Fruit fly (Drosophila melanogaster) whole organism, prepupa: Measurements from ENCODE around the gene CG8765.

Source experiments
- Blimp-1 ChIP-seq: fragments of 200-800 bp; sonication (Bioruptor generic); optimal IDR thresholded peaks from 3 replicates; lab custom pipeline; 2017; ENCODE audit warnings: missing biosample characterization, missing genetic modification characterization, mild to moderate bottlenecking, moderate library complexity, missing genetic modification reagents
- CG10631 ChIP-seq: fragments of 200-800 bp; sonication (Bioruptor generic); optimal IDR thresholded peaks from 2 replicates; lab custom pipeline; 2016; ENCODE audit warnings: missing biosample characterization, missing genetic modification characterization
- CG11294 ChIP-seq: fragments of 200-800 bp; sonication (Bioruptor generic); IDR thresholded peaks from 2 replicates; pipeline ENCODE4 v1.3.6; 2022; ENCODE audit warnings: missing biosample characterization, missing genetic modification characterization
- CG11902 ChIP-seq: fragments of 200-800 bp; sonication (Bioruptor generic); optimal IDR thresholded peaks from 3 replicates; lab custom pipeline; 2016; ENCODE audit warnings: missing biosample characterization, missing genetic modification characterization
- CG15336 ChIP-seq: fragments of 200-800 bp; sonication (Bioruptor generic); IDR thresholded peaks from 2 replicates; pipeline ENCODE4 v1.3.6; 2022; ENCODE audit warnings: missing biosample characterization, missing genetic modification characterization
- CG16779 ChIP-seq: fragments of 200-800 bp; sonication (Bioruptor generic); optimal IDR thresholded peaks from 3 replicates; lab custom pipeline; 2017; ENCODE audit warnings: missing biosample characterization, mild to moderate bottlenecking, missing genetic modification characterization
- CG3032 ChIP-seq: fragments of 200-800 bp; optimal IDR thresholded peaks from 2 replicates; lab custom pipeline; 2019; ENCODE audit warnings: missing biosample characterization, mild to moderate bottlenecking, missing genetic modification characterization, moderate library complexity
- CG32006 ChIP-seq: fragments of 200-800 bp; sonication (Bioruptor generic); optimal IDR thresholded peaks from 3 replicates; lab custom pipeline; 2017; ENCODE audit warnings: missing biosample characterization, mild to moderate bottlenecking, missing genetic modification characterization
- CG4318 ChIP-seq: fragments of 200-800 bp; sonication (Bioruptor generic); optimal IDR thresholded peaks from 3 replicates; lab custom pipeline; 2017; ENCODE audit warnings: missing biosample characterization, mild to moderate bottlenecking, missing genetic modification characterization
- CG6792 ChIP-seq: fragments of 200-800 bp; sonication (Bioruptor generic); optimal IDR thresholded peaks from 3 replicates; lab custom pipeline; 2016; ENCODE audit warnings: missing biosample characterization, missing genetic modification characterization
- CG6854 ChIP-seq: fragments of 200-800 bp; sonication (Bioruptor generic); optimal IDR thresholded peaks from 2 replicates; lab custom pipeline; 2017; ENCODE audit warnings: missing biosample characterization, mild to moderate bottlenecking, missing genetic modification characterization
- CG7368 ChIP-seq: fragments of 200-800 bp; sonication (Bioruptor generic); optimal IDR thresholded peaks from 3 replicates; lab custom pipeline; 2016; ENCODE audit warnings: missing biosample characterization, missing genetic modification characterization
- CG9139 ChIP-seq: fragments of 200-800 bp; sonication (Bioruptor generic); optimal IDR thresholded peaks from 3 replicates; lab custom pipeline; 2017; ENCODE audit warnings: missing biosample characterization, mild to moderate bottlenecking, missing genetic modification characterization
- Eip75B ChIP-seq: fragments of 200-800 bp; sonication (Bioruptor generic); optimal IDR thresholded peaks from 3 replicates; lab custom pipeline; 2016; ENCODE audit warnings: missing biosample characterization, missing genetic modification characterization
- Eip78C ChIP-seq: fragments of 200-800 bp; sonication (Bioruptor generic); peaks from one replicate; lab custom pipeline; 2016; ENCODE audit warnings: missing biosample characterization, missing genetic modification characterization
- Eip93F ChIP-seq: fragments of 200-800 bp; sonication (Bioruptor generic); optimal IDR thresholded peaks from 2 replicates; lab custom pipeline; 2016; ENCODE audit warnings: missing biosample characterization, mild to moderate bottlenecking, missing genetic modification characterization
- Ets96B ChIP-seq: fragments of 200-800 bp; optimal IDR thresholded peaks from 2 replicates; lab custom pipeline; 2019; ENCODE audit warnings: missing biosample characterization, mild to moderate bottlenecking, missing genetic modification characterization, moderate library complexity
- Hr38 ChIP-seq: sonication (Bioruptor generic); optimal IDR thresholded peaks from 2 replicates; lab custom pipeline; 2016; ENCODE audit warnings: missing biosample characterization, missing genetic modification characterization
- Hr39 ChIP-seq: fragments of 200-800 bp; sonication (Bioruptor generic); optimal IDR thresholded peaks from 2 replicates; lab custom pipeline; 2016; ENCODE audit warnings: missing biosample characterization, missing genetic modification characterization
- Lpt ChIP-seq: fragments of 200-800 bp; sonication (Bioruptor generic); optimal IDR thresholded peaks from 3 replicates; lab custom pipeline; 2016; ENCODE audit warnings: missing biosample characterization, missing genetic modification characterization
- Met ChIP-seq: fragments of 200-800 bp; sonication (Bioruptor generic); optimal IDR thresholded peaks from 3 replicates; lab custom pipeline; 2016; ENCODE audit warnings: missing biosample characterization, missing genetic modification characterization
- Smox ChIP-seq: fragments of 200-800 bp; sonication (Bioruptor generic); optimal IDR thresholded peaks from 3 replicates; lab custom pipeline; 2016; ENCODE audit warnings: missing biosample characterization, missing genetic modification characterization
- Sox102F ChIP-seq: fragments of 200-800 bp; sonication (Bioruptor generic); optimal IDR thresholded peaks from 2 replicates; lab custom pipeline; 2016; ENCODE audit warnings: missing biosample characterization, mild to moderate bottlenecking, missing genetic modification characterization
- Sox15 ChIP-seq: fragments of 200-800 bp; sonication (Bioruptor generic); optimal IDR thresholded peaks from 3 replicates; lab custom pipeline; 2016; ENCODE audit warnings: missing biosample characterization, missing genetic modification characterization
- achi ChIP-seq: fragments of 200-800 bp; sonication (Bioruptor generic); optimal IDR thresholded peaks from 3 replicates; lab custom pipeline; 2016; ENCODE audit warnings: missing biosample characterization, missing genetic modification characterization
- acj6 ChIP-seq: fragments of 200-800 bp; sonication (Bioruptor generic); optimal IDR thresholded peaks from 3 replicates; lab custom pipeline; 2016; ENCODE audit warnings: missing biosample characterization, missing genetic modification characterization
- dac ChIP-seq: fragments of 200-800 bp; sonication (Bioruptor generic); optimal IDR thresholded peaks from 2 replicates; lab custom pipeline; 2017; ENCODE audit warnings: missing biosample characterization, mild to moderate bottlenecking, missing genetic modification characterization
- dsx ChIP-seq: fragments of 200-800 bp; optimal IDR thresholded peaks from 3 replicates; lab custom pipeline; 2019; ENCODE audit warnings: missing biosample characterization, mild to moderate bottlenecking, missing genetic modification characterization, moderate library complexity; ENCODE audit not compliant: poor library complexity, severe bottlenecking
- eg ChIP-seq: fragments of 200-800 bp; sonication (Bioruptor generic); IDR thresholded peaks from 3 replicates; pipeline ENCODE4 v1.3.6; 2022; ENCODE audit warnings: missing biosample characterization, missing genetic modification characterization
- fd59A ChIP-seq: fragments of 200-800 bp; sonication (Bioruptor generic); optimal IDR thresholded peaks from 2 replicates; lab custom pipeline; 2017; ENCODE audit warnings: missing biosample characterization, mild to moderate bottlenecking, missing genetic modification characterization, missing genetic modification reagents
- net ChIP-seq: fragments of 200-800 bp; sonication (Bioruptor generic); optimal IDR thresholded peaks from 3 replicates; lab custom pipeline; 2016; ENCODE audit warnings: missing biosample characterization, missing genetic modification characterization
- pdm3 ChIP-seq: fragments of 200-800 bp; sonication (Bioruptor generic); optimal IDR thresholded peaks from 3 replicates; lab custom pipeline; 2016; ENCODE audit warnings: missing biosample characterization, missing genetic modification characterization
- spab ChIP-seq: fragments of 200-800 bp; sonication (Bioruptor generic); optimal IDR thresholded peaks from 2 replicates; lab custom pipeline; 2017; ENCODE audit warnings: missing biosample characterization, mild to moderate bottlenecking, missing genetic modification characterization, missing genetic modification reagents
- ss ChIP-seq, 2 experiments: fragments of 200-800 bp; sonication (Bioruptor generic); optimal IDR thresholded peaks; 2 replicates in 1 of 2; 3 replicates in 1 of 2; lab custom pipeline; 2017 to 2018; ENCODE audit warnings: mild to moderate bottlenecking in 2 of 2, missing biosample characterization in 2 of 2, missing genetic modification characterization in 2 of 2, moderate library complexity in 1 of 2
- svp ChIP-seq: fragments of 200-800 bp; sonication (Bioruptor generic); peaks from one replicate; lab custom pipeline; 2016; ENCODE audit warnings: missing biosample characterization, missing genetic modification characterization
- topi ChIP-seq: fragments of 200-800 bp; sonication (Bioruptor generic); optimal IDR thresholded peaks from 3 replicates; lab custom pipeline; 2016; ENCODE audit warnings: missing biosample characterization, missing genetic modification characterization
- vri ChIP-seq: fragments of 200-800 bp; sonication (Bioruptor generic); optimal IDR thresholded peaks from 3 replicates; lab custom pipeline; 2016; ENCODE audit warnings: missing biosample characterization, mild to moderate bottlenecking, missing genetic modification characterization

The CG8765 gene

dm6 chr3L:19650588-19650987 is 36.6 kb downstream of the CG8765 start (continued):
- TF ChIP-seq CG9139 (peak; percentile 72), Ets96B (tag; lab: Kevin White, UChicago) (peak; percentile 34), CG15336 (GFP tag; lab: Robert Waterston, UW) (peak; percentile 56; the same call in 1 of the 2 replicates), pdm3 (GFP tag; lab: Kevin White, UChicago) (peak; percentile 59), achi (GFP tag; lab: Kevin White, UChicago) (no peak), CG11294 (GFP tag; lab: Robert Waterston, UW) (no peak; the same call in 1 of the 2 replicates), Blimp-1 (peak; percentile 21), Hr38 (GFP tag; lab: Kevin White, UChicago) (no peak), CG6854 (GFP tag; lab: Kevin White, UChicago) (peak; percentile 67), CG6792 (peak; percentile 28), CG4318 (GFP tag; lab: Kevin White, UChicago) (no peak), CG32006 (GFP tag; lab: Kevin White, UChicago) (no peak), Smox (GFP tag; lab: Kevin White, UChicago) (peak; percentile 19), Eip75B (peak; percentile 4), eg (GFP tag; lab: Robert Waterston, UW) (peak; percentile 93), Lpt (GFP tag; lab: Kevin White, UChicago) (no peak), acj6 (GFP tag; lab: Kevin White, UChicago) (peak; percentile 33), ss (GFP tag; optimal IDR thresholded peaks at IDR 0.05; lab: Kevin White, UChicago) (peak; percentile 34 to 63), CG10631 (no peak), CG7368 (GFP tag; lab: Kevin White, UChicago) (peak; percentile 29), CG11902 (no peak), topi (peak; percentile 50)
- TF ChIP-seq, all 60 proteins: peak for 40

- TF ChIP-seq Eip78C (GFP tag; lab: Kevin White, UChicago) (peak; percentile 30), Blimp-1 (no peak), topi (no peak), CG6792 (no peak)
Observed at dm6 chr3L:19650121-19650520, 37.0 kb downstream of the CG8765 start.

- TF ChIP-seq CG11294 (GFP tag; lab: Robert Waterston, UW) = no peak
- TF ChIP-seq svp (GFP tag; lab: Kevin White, UChicago) = peak; percentile 91
- TF ChIP-seq dac = no peak
- TF ChIP-seq Eip93F (GFP tag; lab: Kevin White, UChicago) = peak; percentile 17
- TF ChIP-seq, all 60 proteins: peak for 2
Observed at dm6 chr3L:19649374-19649948, 37.7 kb downstream of the CG8765 start, which contains the start of gene Oat. Gene Oat (minus strand): TSS chr3L:19649851.

dm6 chr3L:19648648-19649047 is 38.5 kb downstream of the CG8765 start:
- no peak for TF ChIP-seq Blimp-1
- TF ChIP-seq CG10631 = no peak
- no peak for TF ChIP-seq dsx (GFP tag; lab: Kevin White, UChicago)
- TF ChIP-seq vri = peak; percentile 73
- TF ChIP-seq Lpt (GFP tag; lab: Kevin White, UChicago) = no peak
- peak; percentile 92 for TF ChIP-seq svp (GFP tag; lab: Kevin White, UChicago)
- TF ChIP-seq Eip93F (GFP tag; lab: Kevin White, UChicago) = peak; percentile 20

dm6 chr3L:19646292-19646691 is 40.9 kb downstream of the CG8765 start:
- TF ChIP-seq Hr38 (GFP tag; lab: Kevin White, UChicago) (no peak), acj6 (GFP tag; lab: Kevin White, UChicago) (no peak), Eip75B (no peak), CG16779 (no peak), CG6792 (no peak), dsx (GFP tag; lab: Kevin White, UChicago) (no peak), Hr39 (GFP tag; lab: Kevin White, UChicago) (no peak), CG3032 (tag; lab: Kevin White, UChicago) (no peak), net (no peak), eg (GFP tag; lab: Robert Waterston, UW) (no peak), CG15336 (GFP tag; lab: Robert Waterston, UW) (no peak), Ets96B (tag; lab: Kevin White, UChicago) (no peak), spab (GFP tag; lab: Kevin White, UChicago) (no peak), Sox15 (no peak), CG10631 (no peak), Met (GFP tag; lab: Kevin White, UChicago) (no peak), Sox102F (GFP tag; lab: Kevin White, UChicago) (no peak), fd59A (GFP tag; lab: Kevin White, UChicago) (no peak), Eip78C (GFP tag; lab: Kevin White, UChicago) (no peak), ss (GFP tag; optimal IDR thresholded peaks at IDR 0.05; lab: Kevin White, UChicago) (no peak)
